Worm (Caenorhabditis elegans): ENCODE measurements around the gene F19C6.4.

F19C6.4 gene

DNA sequence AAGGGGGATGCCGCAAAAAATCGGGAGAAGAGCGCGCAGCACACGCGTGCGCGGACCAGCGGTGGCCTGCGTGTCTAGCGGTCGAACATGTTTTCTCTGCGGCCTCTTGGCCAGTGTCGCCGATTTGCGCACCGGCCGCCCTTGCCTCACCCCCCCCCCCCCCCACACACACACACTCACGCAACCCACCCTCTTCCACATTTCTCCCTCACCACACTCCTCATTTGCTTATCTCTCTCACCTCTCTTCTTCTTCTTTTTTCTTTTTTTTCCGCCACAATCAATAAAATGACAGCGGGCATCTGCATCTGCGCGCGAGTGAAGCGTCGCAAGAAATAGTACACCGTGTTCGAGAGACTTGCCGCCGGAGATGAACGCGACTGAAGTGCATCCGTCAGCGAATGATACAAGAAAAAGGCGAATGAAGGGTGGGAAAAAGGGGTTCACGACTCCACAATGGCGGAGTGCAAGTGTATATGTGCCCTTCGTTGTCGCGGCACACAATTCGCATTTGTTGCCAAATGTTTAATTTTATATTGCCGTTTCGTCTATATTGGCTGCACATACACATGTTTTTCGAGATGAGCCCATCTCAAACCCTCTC lies 18.1 kb downstream of the F19C6.4 start (continued):
- no peak for TF ChIP-seq tbx-8 (GFP tag; optimal IDR thresholded peaks at IDR 0.05)
- TF ChIP-seq hlh-1 (tag; optimal IDR thresholded peaks at IDR 0.05) = no peak
- TF ChIP-seq nhr-12 (tag; optimal IDR thresholded peaks at IDR 0.05) = no peak
- no peak for TF ChIP-seq nhr-28 (tag; optimal IDR thresholded peaks at IDR 0.05)

DNA sequence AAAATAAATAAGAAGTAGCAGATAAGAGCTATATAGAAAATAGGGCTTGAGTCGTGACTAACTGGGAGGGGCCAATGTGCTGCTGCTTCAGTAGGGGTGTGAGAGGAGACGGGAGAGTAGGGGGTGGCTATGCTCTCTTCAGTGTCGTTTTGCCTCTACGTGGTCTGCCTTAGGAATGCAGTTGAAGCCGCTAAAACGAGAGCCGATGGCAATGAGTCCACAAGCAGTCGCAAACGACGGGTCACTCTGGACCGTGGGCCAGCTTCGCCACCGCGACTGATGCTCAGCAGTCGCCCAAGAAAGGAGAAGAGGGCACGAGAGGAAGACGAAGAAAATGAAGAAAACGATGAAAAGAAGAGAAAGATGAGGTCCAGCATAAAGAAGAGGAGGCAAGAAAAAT lies 18.6 kb downstream of the F19C6.4 start, which contains the start of gene grk-1:
grk-1 (minus strand) TSS at position 17 of the 400 bp plus-strand sequence.
- TF ChIP-seq lsy-2 (tag; optimal IDR thresholded peaks at IDR 0.05) = no peak
- no peak for TF ChIP-seq unc-62 (GFP tag; optimal IDR thresholded peaks at IDR 0.05)
- TF ChIP-seq ceh-39 (tag; optimal IDR thresholded peaks at IDR 0.05) = no peak
- TF ChIP-seq M03D4.4 (tag; optimal IDR thresholded peaks at IDR 0.05) = no peak
- peak; percentile 31 for TF ChIP-seq ces-1 (GFP tag; optimal IDR thresholded peaks at IDR 0.05)
- TF ChIP-seq nhr-12 (tag; optimal IDR thresholded peaks at IDR 0.05) = no peak
- no peak for TF ChIP-seq bed-3 (GFP tag; optimal IDR thresholded peaks at IDR 0.05)

DNA sequence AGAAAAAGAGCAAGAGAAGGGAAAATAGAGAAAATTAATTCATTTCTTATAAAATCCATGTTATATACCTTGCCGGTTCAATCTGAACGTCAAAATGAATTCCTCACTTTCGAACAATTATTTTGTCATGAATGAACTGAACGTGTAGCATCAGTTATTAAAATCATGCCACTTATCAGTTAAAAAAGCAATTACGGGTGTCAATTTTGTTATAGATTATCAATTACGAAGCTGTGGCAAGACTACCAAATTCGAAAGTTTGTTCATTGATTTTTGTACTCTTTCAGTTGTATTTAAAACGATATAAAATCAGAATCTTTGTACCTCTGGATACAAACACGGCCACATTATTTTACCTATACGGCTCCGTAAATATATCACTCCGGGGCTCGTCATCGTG lies 20.5 kb downstream of the F19C6.4 start:
- TF ChIP-seq M03D4.4 (tag; optimal IDR thresholded peaks at IDR 0.05) (no peak), tbx-8 (GFP tag; optimal IDR thresholded peaks at IDR 0.05) (no peak), nhr-12 (tag; optimal IDR thresholded peaks at IDR 0.05) (no peak), ceh-83 (GFP tag; optimal IDR thresholded peaks at IDR 0.05) (no peak), unc-62 (GFP tag; optimal IDR thresholded peaks at IDR 0.05) (no peak), unc-120 (tag; optimal IDR thresholded peaks at IDR 0.05; ENCODE audit: poor library complexity, severe bottlenecking) (no peak), blmp-1 (tag; optimal IDR thresholded peaks at IDR 0.05) (no peak), mab-5 (tag; optimal IDR thresholded peaks at IDR 0.05) (no peak), drap-1 (GFP tag; optimal IDR thresholded peaks at IDR 0.05) (no peak), sem-2 (GFP tag; optimal IDR thresholded peaks at IDR 0.05) (no peak), elt-3 (tag; optimal IDR thresholded peaks at IDR 0.05) (no peak), lin-13 (tag; optimal IDR thresholded peaks at IDR 0.05) (no peak), flh-1 (GFP tag; optimal IDR thresholded peaks at IDR 0.05) (no peak)

DNA sequence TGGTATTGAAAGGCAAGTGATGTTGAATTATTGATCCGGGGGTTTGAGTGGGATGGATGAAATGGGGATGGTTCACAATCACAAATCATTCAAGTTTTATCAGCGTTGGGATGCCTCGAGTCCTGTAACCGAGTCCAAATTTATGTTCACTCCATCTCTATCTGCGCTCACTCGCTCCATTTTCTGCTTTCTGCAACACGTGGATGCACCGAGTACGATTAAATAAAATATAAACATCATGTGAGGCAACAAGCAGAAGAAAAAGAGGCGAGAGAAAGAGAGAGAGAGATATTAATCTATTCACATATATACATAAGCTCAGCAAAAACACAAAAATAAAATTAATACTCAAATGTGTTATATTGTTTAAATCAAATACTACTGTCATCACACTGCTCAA lies 24.7 kb downstream of the F19C6.4 start:
- TF ChIP-seq M03D4.4 (tag; optimal IDR thresholded peaks at IDR 0.05) (no peak), elt-3 (tag; optimal IDR thresholded peaks at IDR 0.05) (no peak), flh-1 (GFP tag; optimal IDR thresholded peaks at IDR 0.05) (no peak), ztf-11 (tag; optimal IDR thresholded peaks at IDR 0.05) (no peak), ces-1 (GFP tag; optimal IDR thresholded peaks at IDR 0.05) (no peak), nhr-12 (tag; optimal IDR thresholded peaks at IDR 0.05) (no peak), nhr-28 (tag; optimal IDR thresholded peaks at IDR 0.05) (no peak), sptf-1 (tag; optimal IDR thresholded peaks at IDR 0.05) (no peak), unc-39 (tag; optimal IDR thresholded peaks at IDR 0.05) (no peak)

DNA sequence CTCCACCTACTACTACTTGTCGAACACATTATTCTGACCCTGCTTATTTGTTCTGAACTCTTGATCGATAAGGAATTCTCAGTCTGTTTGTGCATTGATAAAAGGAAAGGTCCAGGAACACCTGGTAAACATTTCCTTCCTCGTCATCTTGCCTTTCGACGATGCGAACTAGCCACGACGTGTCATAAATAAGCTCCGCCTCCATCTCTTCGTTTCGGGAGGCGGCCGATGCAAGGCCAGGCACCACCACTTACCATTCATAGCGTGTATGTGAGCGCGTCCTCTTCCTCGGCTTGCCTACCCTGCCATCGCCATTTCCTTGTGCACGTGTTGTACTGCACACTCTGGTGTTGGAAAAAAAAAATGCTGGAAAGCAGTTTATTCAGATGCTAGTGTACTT lies 28.9 kb downstream of the F19C6.4 start:
- TF ChIP-seq tbx-8 (GFP tag; optimal IDR thresholded peaks at IDR 0.05) = no peak
- peak; percentile 78 for TF ChIP-seq ham-2 (GFP tag; optimal IDR thresholded peaks at IDR 0.05)
- no peak for TF ChIP-seq unc-120 (tag; optimal IDR thresholded peaks at IDR 0.05; ENCODE audit: poor library complexity, severe bottlenecking)
- no peak for TF ChIP-seq sem-2 (GFP tag; optimal IDR thresholded peaks at IDR 0.05)
- no peak for TF ChIP-seq ceh-43 (GFP tag; optimal IDR thresholded peaks at IDR 0.05)
- no peak for TF ChIP-seq flh-1 (GFP tag; optimal IDR thresholded peaks at IDR 0.05)
- no peak for TF ChIP-seq sptf-1 (tag; optimal IDR thresholded peaks at IDR 0.05)
- peak; percentile 45 for TF ChIP-seq cnd-1 (tag; optimal IDR thresholded peaks at IDR 0.05)
- no peak for TF ChIP-seq mep-1 (tag; optimal IDR thresholded peaks at IDR 0.05)
- TF ChIP-seq elt-3 (tag; optimal IDR thresholded peaks at IDR 0.05) = no peak
- no peak for TF ChIP-seq nhr-28 (tag; optimal IDR thresholded peaks at IDR 0.05)
- TF ChIP-seq lin-32 (GFP tag; optimal IDR thresholded peaks at IDR 0.05) = no peak

DNA sequence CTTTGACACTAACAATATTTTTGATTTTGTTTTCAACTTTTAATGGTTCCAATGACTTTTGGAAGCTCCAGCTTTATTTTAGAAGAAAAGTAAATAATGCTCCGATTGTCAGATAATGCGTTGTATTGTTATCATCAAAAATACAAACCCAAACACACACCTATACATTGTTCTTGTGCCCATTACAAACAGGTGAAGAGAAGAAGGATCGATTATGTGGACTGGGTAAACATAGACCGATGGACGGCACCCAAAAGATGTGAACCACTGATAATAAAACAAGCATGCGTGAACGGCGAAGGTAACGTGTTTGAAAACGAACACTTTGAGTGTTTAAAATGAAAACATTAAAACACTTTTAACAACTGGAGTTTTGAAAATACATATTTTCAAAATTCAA lies 30.7 kb downstream of the F19C6.4 start:
- TF ChIP-seq unc-120 (tag; optimal IDR thresholded peaks at IDR 0.05; ENCODE audit: poor library complexity, severe bottlenecking) (no peak), elt-3 (tag; optimal IDR thresholded peaks at IDR 0.05) (no peak), pha-4 (tag; optimal IDR thresholded peaks at IDR 0.05) (peak; percentile 28), tbx-8 (GFP tag; optimal IDR thresholded peaks at IDR 0.05) (no peak), elt-1 (tag; optimal IDR thresholded peaks at IDR 0.05; ENCODE audit: borderline replicate concordance, insufficient read depth) (peak; percentile 4), mls-2 (tag; optimal IDR thresholded peaks at IDR 0.05) (no peak), snpc-4 (tag; optimal IDR thresholded peaks at IDR 0.05) (no peak), sptf-1 (tag; optimal IDR thresholded peaks at IDR 0.05) (no peak)

Data from whole organism, mixed stage, embryonic.